Worm (Caenorhabditis elegans) whole organism, L4 larva: Measurements from ENCODE around the gene K11H12.5.
A peak's percentile ranks its signal among the peaks of the same experiment; 100 is the strongest.

Experiments used
- F26F4.8 ChIP-seq: fragments of 200-800 bp; sonication (Bioruptor generic); conservative IDR thresholded peaks from 2 replicates; pipeline ENCODE4 v1.3.6; 2022; ENCODE audit warnings: missing genetic modification characterization, missing compliant biosample characterization
- F37D6.2 ChIP-seq: sonication (generic microtip); optimal IDR thresholded peaks from 2 replicates; lab custom pipeline; 2016; ENCODE audit warnings: mild to moderate bottlenecking, missing genetic modification characterization, missing compliant biosample characterization
- R02D3.7 ChIP-seq: fragments of 150-350 bp; sonication (generic microtip); optimal IDR thresholded peaks from 3 replicates; lab custom pipeline; 2014; ENCODE audit warnings: missing biosample characterization, missing genetic modification characterization
- T26A8.4 ChIP-seq: fragments of 200-800 bp; sonication (Bioruptor generic); IDR thresholded peaks from 2 replicates; pipeline ENCODE4 v1.3.6; 2022; ENCODE audit warnings: missing genetic modification characterization, missing compliant biosample characterization
- Y105C5A.15 ChIP-seq: fragments of 200-800 bp; sonication (Bioruptor generic); IDR thresholded peaks from 2 replicates; pipeline ENCODE4 v1.3.6; 2022; ENCODE audit warnings: missing genetic modification characterization, missing compliant biosample characterization
- Y75B8A.6 ChIP-seq: fragments of 200-800 bp; sonication (Bioruptor generic); IDR thresholded peaks from 2 replicates; pipeline ENCODE4 v1.3.6; 2022; ENCODE audit warnings: missing genetic modification reagents, missing genetic modification characterization, missing compliant biosample characterization
- arid-1 ChIP-seq: fragments of 200-800 bp; sonication (Bioruptor generic); conservative IDR thresholded peaks from 2 replicates; pipeline ENCODE4 v1.3.6; 2022; ENCODE audit warnings: missing genetic modification reagents, missing genetic modification characterization, missing compliant biosample characterization
- ceh-28 ChIP-seq: fragments of 150-350 bp; optimal IDR thresholded peaks from 2 replicates; lab custom pipeline; 2014; ENCODE audit warnings: missing biosample characterization, missing genetic modification reagents, missing genetic modification characterization
- ces-1 ChIP-seq: fragments of 150-350 bp; sonication (generic microtip); optimal IDR thresholded peaks from 4 replicates; lab custom pipeline; 2014; ENCODE audit warnings: missing biosample characterization, missing genetic modification reagents, missing genetic modification characterization
- daf-12 ChIP-seq: fragments of 150-350 bp; optimal IDR thresholded peaks from 2 replicates; lab custom pipeline; 2014; ENCODE audit warnings: missing biosample characterization, missing genetic modification reagents, missing genetic modification characterization
- dmd-8 ChIP-seq: fragments of 200-800 bp; sonication (Bioruptor generic); IDR thresholded peaks from 2 replicates; pipeline ENCODE4 v1.3.6; 2022; ENCODE audit warnings: missing genetic modification characterization, missing compliant biosample characterization
- egl-27 ChIP-seq: sonication (generic microtip); optimal IDR thresholded peaks from 3 replicates; lab custom pipeline; 2017; ENCODE audit warnings: missing biosample characterization, missing genetic modification reagents, missing genetic modification characterization
- egl-43 ChIP-seq: fragments of 200-800 bp; sonication (Bioruptor generic); IDR thresholded peaks from 2 replicates; pipeline ENCODE4 v1.3.6; 2022; ENCODE audit warnings: missing genetic modification reagents, missing genetic modification characterization, missing compliant biosample characterization
- fkh-10 ChIP-seq: fragments of 150-350 bp; optimal IDR thresholded peaks from 2 replicates; lab custom pipeline; 2014; ENCODE audit warnings: missing biosample characterization, missing genetic modification reagents, missing genetic modification characterization
- hlh-30 ChIP-seq: sonication (generic microtip); optimal IDR thresholded peaks from 2 replicates; lab custom pipeline; 2017; ENCODE audit warnings: antibody characterized with exemption, mild to moderate bottlenecking, missing genetic modification characterization, missing compliant biosample characterization; ENCODE audit not compliant: insufficient read depth
- lin-15B ChIP-seq: fragments of 150-350 bp; sonication (generic microtip); optimal IDR thresholded peaks from 3 replicates; lab custom pipeline; 2014; ENCODE audit warnings: missing biosample characterization, missing genetic modification characterization
- lin-38 ChIP-seq: fragments of 200-800 bp; sonication (Bioruptor generic); IDR thresholded peaks from 2 replicates; pipeline ENCODE4 v1.3.6; 2022; ENCODE audit warnings: missing genetic modification reagents, missing genetic modification characterization, missing compliant biosample characterization
- lin-39 ChIP-seq: fragments of 150-350 bp; optimal IDR thresholded peaks from 2 replicates; lab custom pipeline; 2014; ENCODE audit warnings: missing biosample characterization, missing genetic modification reagents, missing genetic modification characterization
- madf-5 ChIP-seq, 2 experiments: fragments of 200-800 bp; sonication (Bioruptor generic); IDR thresholded peaks; 2 replicates each; pipeline ENCODE4 v1.3.6; 2022; ENCODE audit warnings: missing compliant biosample characterization in 2 of 2, missing genetic modification characterization in 2 of 2
- madf-9 ChIP-seq: fragments of 200-800 bp; sonication (Bioruptor generic); conservative IDR thresholded peaks from 2 replicates; pipeline ENCODE4 v1.3.6; 2022; ENCODE audit warnings: missing genetic modification reagents, missing genetic modification characterization, missing compliant biosample characterization
- mdl-1 ChIP-seq, 2 experiments: fragments of 150-350 bp in 1 of 2; sonication (generic microtip) in 1 of 2; optimal IDR thresholded peaks; 2 replicates each; lab custom pipeline; 2014 to 2017; ENCODE audit warnings: missing biosample characterization in 2 of 2, missing genetic modification characterization in 2 of 2
- mdt-29 ChIP-seq: fragments of 200-800 bp; sonication (Bioruptor generic); IDR thresholded peaks from 2 replicates; pipeline ENCODE4 v1.3.6; 2022; ENCODE audit warnings: missing genetic modification reagents, missing genetic modification characterization, missing compliant biosample characterization
- mep-1 ChIP-seq: fragments of 150-350 bp; sonication (generic microtip); optimal IDR thresholded peaks from 3 replicates; lab custom pipeline; 2014; ENCODE audit warnings: missing biosample characterization, missing genetic modification characterization
- nhr-25 ChIP-seq: sonication (generic microtip); optimal IDR thresholded peaks from 2 replicates; lab custom pipeline; 2017; ENCODE audit warnings: missing genetic modification characterization, mild to moderate bottlenecking, missing compliant biosample characterization, antibody characterized with exemption, moderate library complexity, borderline replicate concordance; ENCODE audit not compliant: insufficient read depth
- nhr-28 ChIP-seq: fragments of 150-350 bp; optimal IDR thresholded peaks from 2 replicates; lab custom pipeline; 2014; ENCODE audit warnings: missing biosample characterization, missing genetic modification characterization
- nhr-48 ChIP-seq: sonication (generic microtip); optimal IDR thresholded peaks from 2 replicates; lab custom pipeline; 2016; ENCODE audit warnings: mild to moderate bottlenecking, missing genetic modification characterization, missing compliant biosample characterization
- nhr-6 ChIP-seq: fragments of 150-350 bp; optimal IDR thresholded peaks from 2 replicates; lab custom pipeline; 2014; ENCODE audit warnings: missing biosample characterization, missing genetic modification characterization
- nhr-76 ChIP-seq: fragments of 150-350 bp; optimal IDR thresholded peaks from 2 replicates; lab custom pipeline; 2014; ENCODE audit warnings: missing biosample characterization, missing genetic modification characterization
- saeg-2 ChIP-seq: fragments of 200-800 bp; sonication (Bioruptor generic); IDR thresholded peaks from 2 replicates; pipeline ENCODE4 v1.3.6; 2022; ENCODE audit warnings: missing genetic modification reagents, missing genetic modification characterization, missing compliant biosample characterization
- sdz-12 ChIP-seq: fragments of 200-800 bp; sonication (Bioruptor generic); optimal IDR thresholded peaks from 2 replicates; lab custom pipeline; 2018; ENCODE audit warnings: mild to moderate bottlenecking, missing genetic modification characterization, missing compliant biosample characterization
- set-16 ChIP-seq: fragments of 200-800 bp; sonication (Bioruptor generic); IDR thresholded peaks from 2 replicates; pipeline ENCODE4 v1.3.6; 2022; ENCODE audit warnings: missing genetic modification reagents, missing genetic modification characterization, missing compliant biosample characterization
- unc-39 ChIP-seq: sonication (generic microtip); optimal IDR thresholded peaks from 2 replicates; lab custom pipeline; 2017; ENCODE audit warnings: missing biosample characterization, missing genetic modification characterization
- unc-62 ChIP-seq, 3 experiments: fragments of 150-350 bp in 1 of 3; sonication (generic microtip); optimal IDR thresholded peaks in 2 of 3; peaks in 1 of 3; 1 replicate in 1 of 3; 2 replicates in 2 of 3; lab custom pipeline; 2014 to 2017; ENCODE audit warnings: missing biosample characterization in 3 of 3, missing genetic modification characterization in 3 of 3, missing genetic modification reagents in 3 of 3, missing genotype in 1 of 3
- vab-7 ChIP-seq: fragments of 200-800 bp; sonication (Bioruptor generic); IDR thresholded peaks from 2 replicates; pipeline ENCODE4 v1.3.6; 2022; ENCODE audit warnings: missing genetic modification reagents, missing genetic modification characterization, missing compliant biosample characterization
- zag-1 ChIP-seq: fragments of 150-350 bp; optimal IDR thresholded peaks from 2 replicates; lab custom pipeline; 2014; ENCODE audit warnings: missing biosample characterization, missing genetic modification characterization
- ztf-11 ChIP-seq: fragments of 150-350 bp; optimal IDR thresholded peaks from 2 replicates; lab custom pipeline; 2014; ENCODE audit warnings: missing biosample characterization, missing genetic modification characterization

Gene K11H12.5

ce11 chrIV:707635-708034 lies 31.3 kb downstream of the K11H12.5 start, which contains the start of gene cutl-26:
Gene cutl-26, minus strand, starts transcription at chrIV:707735.
- TF ChIP-seq nhr-28 (tag; lab: Kevin White, UChicago) (no peak), ceh-28 (no peak), F37D6.2 (tag; lab: Kevin White, UChicago) (no peak)

ce11 chrIV:715433-715832 lies 39.1 kb downstream of the K11H12.5 start:
- no peak for TF ChIP-seq F26F4.8
- no peak for TF ChIP-seq egl-43 (GFP tag; lab: Robert Waterston, UW)
- TF ChIP-seq zag-1 (tag; lab: Kevin White, UChicago) = no peak
- TF ChIP-seq unc-62 (GFP tag; optimal IDR thresholded peaks at IDR 0.05 in 1 of 2; lab: Kevin White, UChicago) = peak in 1 of 2 experiments; percentile 42
- no peak for TF ChIP-seq unc-62 (tag; optimal IDR thresholded peaks at IDR 0.05; lab: Kevin White, UChicago)

ce11 chrIV:716323-716722 lies 39.9 kb downstream of the K11H12.5 start, which contains the start of gene clec-164:
Gene clec-164, plus strand, starts transcription at chrIV:716623.
- TF ChIP-seq madf-9 (GFP tag; lab: Robert Waterston, UW) (no peak), nhr-25 (tag; lab: Kevin White, UChicago) (no peak), lin-38 (GFP tag; lab: Robert Waterston, UW) (no peak), mdt-29 (no peak), nhr-6 (tag; lab: Kevin White, UChicago) (no peak), ces-1 (GFP tag; lab: Kevin White, UChicago) (no peak), Y105C5A.15 (GFP tag; lab: Robert Waterston, UW) (no peak), arid-1 (GFP tag; lab: Robert Waterston, UW) (no peak), nhr-76 (tag; lab: Kevin White, UChicago) (no peak), nhr-48 (tag; lab: Kevin White, UChicago) (no peak), hlh-30 (tag; lab: Kevin White, UChicago) (no peak), R02D3.7 (tag; lab: Kevin White, UChicago) (no peak), madf-5 (GFP tag; IDR thresholded peaks at IDR 0.05; lab: Robert Waterston, UW) (no peak), unc-39 (tag; lab: Kevin White, UChicago) (no peak), F26F4.8 (no peak), set-16 (GFP tag; lab: Robert Waterston, UW) (no peak), egl-27 (no peak), sdz-12 (no peak)

DNA sequence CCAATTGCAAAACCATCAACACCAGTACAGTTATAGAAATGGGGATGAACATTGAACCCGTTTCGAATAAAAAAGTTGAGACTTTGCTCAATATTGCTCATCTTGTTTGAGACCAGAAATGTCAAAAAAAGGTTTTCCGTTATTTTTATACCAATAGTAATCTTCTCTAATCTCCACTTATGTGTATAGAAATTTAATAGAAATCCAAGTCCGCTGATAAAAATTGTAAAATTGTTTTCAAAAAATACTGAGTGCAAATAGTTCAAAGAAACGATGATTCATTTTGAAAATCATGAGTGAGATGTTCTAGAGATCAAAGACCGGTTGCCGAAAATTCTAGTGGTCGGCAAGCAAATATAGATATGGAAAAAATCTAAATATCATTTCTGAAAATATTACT lies 43.0 kb downstream of the K11H12.5 start, which contains the start of gene Y55F3C.10:
TSS of gene Y55F3C.10 (minus strand) at position 101 of the 400 bp plus-strand sequence.
- TF ChIP-seq mep-1 (tag; lab: Kevin White, UChicago) (no peak), dmd-8 (GFP tag; lab: Robert Waterston, UW) (no peak), daf-12 (tag; lab: Kevin White, UChicago) (no peak), lin-39 (tag; lab: Kevin White, UChicago) (no peak), lin-15B (tag; lab: Kevin White, UChicago) (no peak), fkh-10 (no peak), Y75B8A.6 (no peak), ztf-11 (tag; lab: Kevin White, UChicago) (no peak), nhr-48 (tag; lab: Kevin White, UChicago) (no peak), saeg-2 (GFP tag; lab: Robert Waterston, UW) (no peak), vab-7 (GFP tag; lab: Robert Waterston, UW) (no peak), T26A8.4 (GFP tag; lab: Robert Waterston, UW) (no peak), mdl-1 (tag; optimal IDR thresholded peaks at IDR 0.05; lab: Kevin White, UChicago) (no peak)
